Fruit fly (Drosophila melanogaster) whole organism, wandering third instar larva: ENCODE results near the gene CG5181.
A peak's percentile ranks its signal among the peaks of the same experiment; 100 is the strongest.

Experiments used
- Abd-B ChIP-seq: fragments of >200 bp; optimal IDR thresholded peaks from 2 replicates; lab custom pipeline; 2017; ENCODE audit warnings: missing biosample characterization, missing genetic modification characterization
- CG32264 ChIP-seq: fragments of 200-800 bp; sonication (Bioruptor generic); optimal IDR thresholded peaks from 2 replicates; lab custom pipeline; 2016; ENCODE audit warnings: missing biosample characterization, missing genetic modification characterization
- CG9705 ChIP-seq: fragments of 200-800 bp; sonication (Bioruptor generic); optimal IDR thresholded peaks from 2 replicates; lab custom pipeline; 2018; ENCODE audit warnings: missing biosample characterization, mild to moderate bottlenecking, missing genetic modification characterization
- CrebA ChIP-seq: fragments of 200-800 bp; sonication (Bioruptor generic); optimal IDR thresholded peaks from 2 replicates; lab custom pipeline; 2016; ENCODE audit warnings: missing biosample characterization, mild to moderate bottlenecking, missing genetic modification characterization, borderline replicate concordance
- Dfd ChIP-seq: fragments of >200 bp; optimal IDR thresholded peaks from 2 replicates; lab custom pipeline; 2017; ENCODE audit warnings: missing biosample characterization, missing genetic modification characterization
- Dif ChIP-seq: fragments of 200-275, 200-300 bp; sonication (Bioruptor generic); optimal IDR thresholded peaks from 2 replicates; lab custom pipeline; 2018; ENCODE audit warnings: missing biosample characterization, missing genetic modification characterization; ENCODE audit not compliant: partially characterized antibody
- GATAd ChIP-seq: sonication (Bioruptor generic); optimal IDR thresholded peaks from 2 replicates; lab custom pipeline; 2016; ENCODE audit warnings: missing biosample characterization, missing genetic modification characterization
- HLH106 ChIP-seq: fragments of 200-800 bp; optimal IDR thresholded peaks from 3 replicates; lab custom pipeline; 2019; ENCODE audit warnings: missing biosample characterization, mild to moderate bottlenecking, missing genetic modification characterization, moderate library complexity
- Hnf4 ChIP-seq: fragments of 200-800 bp; sonication (Bioruptor generic); optimal IDR thresholded peaks from 2 replicates; lab custom pipeline; 2016; ENCODE audit warnings: missing biosample characterization, mild to moderate bottlenecking, missing genetic modification characterization
- Hr78 ChIP-seq: fragments of >200 bp; optimal IDR thresholded peaks from 2 replicates; lab custom pipeline; 2017; ENCODE audit warnings: missing biosample characterization, missing genetic modification characterization
- Hr83 ChIP-seq: fragments of 200-300 bp; sonication (Bioruptor generic); optimal IDR thresholded peaks from 2 replicates; lab custom pipeline; 2016; ENCODE audit warnings: missing biosample characterization, mild to moderate bottlenecking, missing genetic modification characterization, moderate library complexity; ENCODE audit not compliant: poor library complexity, severe bottlenecking
- Jra ChIP-seq: sonication (Bioruptor generic); optimal IDR thresholded peaks from 2 replicates; lab custom pipeline; 2016; ENCODE audit warnings: missing biosample characterization, missing genetic modification characterization
- Mio ChIP-seq: sonication (Bioruptor generic); optimal IDR thresholded peaks from 2 replicates; lab custom pipeline; 2016; ENCODE audit warnings: missing biosample characterization, missing genetic modification characterization
- Myc ChIP-seq: fragments of >200 bp; optimal IDR thresholded peaks from 2 replicates; lab custom pipeline; 2017
- N ChIP-seq: fragments of >200 bp; optimal IDR thresholded peaks from 2 replicates; lab custom pipeline; 2018; ENCODE audit warnings: missing biosample characterization, missing external identifiers, missing genetic modification characterization
- OdsH ChIP-seq: fragments of 200-800 bp; sonication (Bioruptor generic); optimal IDR thresholded peaks from 2 replicates; lab custom pipeline; 2016; ENCODE audit warnings: missing biosample characterization, mild to moderate bottlenecking, missing genetic modification characterization
- Rel ChIP-seq, 2 experiments: fragments of 200-800 bp; sonication (Bioruptor generic) in 1 of 2; optimal IDR thresholded peaks; 2 replicates in 1 of 2; 3 replicates in 1 of 2; lab custom pipeline; 2016 to 2019; ENCODE audit warnings: mild to moderate bottlenecking in 2 of 2, missing biosample characterization in 2 of 2, missing genetic modification characterization in 2 of 2, moderate library complexity in 1 of 2
- Sp1 ChIP-seq: fragments of 200-800 bp; sonication (Bioruptor generic); optimal IDR thresholded peaks from 3 replicates; lab custom pipeline; 2019; ENCODE audit warnings: missing biosample characterization, mild to moderate bottlenecking, missing genetic modification characterization, moderate library complexity
- Vsx2 ChIP-seq: fragments of 200-300, 225-300 bp; sonication (Bioruptor generic); optimal IDR thresholded peaks from 2 replicates; lab custom pipeline; 2018; ENCODE audit warnings: missing biosample characterization, missing genetic modification characterization; ENCODE audit not compliant: partially characterized antibody
- br ChIP-seq: fragments of 200-800 bp; sonication (Bioruptor generic); optimal IDR thresholded peaks from 2 replicates; lab custom pipeline; 2016; ENCODE audit warnings: missing biosample characterization, missing genetic modification characterization
- brk ChIP-seq: fragments of 200-800 bp; sonication (Bioruptor generic); optimal IDR thresholded peaks from 2 replicates; lab custom pipeline; 2016; ENCODE audit warnings: missing biosample characterization, mild to moderate bottlenecking, missing genetic modification characterization
- dl ChIP-seq, 2 experiments: fragments of 175-275, 200-275 bp in 1 of 2; fragments of 200-275 bp in 1 of 2; sonication (Bioruptor generic); optimal IDR thresholded peaks; lab custom pipeline; 2018; ENCODE audit warnings: mild to moderate bottlenecking in 2 of 2, missing biosample characterization in 2 of 2, missing genetic modification characterization in 2 of 2, moderate library complexity in 2 of 2; ENCODE audit not compliant: partially characterized antibody in 2 of 2, insufficient read depth in 1 of 2
- dmrt93B ChIP-seq: fragments of 200-800 bp; sonication (Bioruptor generic); optimal IDR thresholded peaks from 2 replicates; lab custom pipeline; 2018; ENCODE audit warnings: missing biosample characterization, mild to moderate bottlenecking, missing genetic modification characterization
- dsf ChIP-seq: sonication (Bioruptor generic); optimal IDR thresholded peaks from 2 replicates; lab custom pipeline; 2016; ENCODE audit warnings: missing biosample characterization, missing genetic modification characterization, borderline replicate concordance
- ey ChIP-seq: fragments of 200-800 bp; sonication (Bioruptor generic); optimal IDR thresholded peaks from 2 replicates; lab custom pipeline; 2016; ENCODE audit warnings: missing biosample characterization, missing genetic modification characterization
- foxo ChIP-seq, 2 experiments: fragments of 200-800 bp; sonication (Bioruptor generic); optimal IDR thresholded peaks; 2 replicates in 1 of 2; 3 replicates in 1 of 2; lab custom pipeline; 2016 to 2017; ENCODE audit warnings: missing biosample characterization in 2 of 2, missing genetic modification characterization in 2 of 2
- fru ChIP-seq: fragments of 200-800 bp; sonication (Bioruptor generic); optimal IDR thresholded peaks from 3 replicates; lab custom pipeline; 2016; ENCODE audit warnings: missing biosample characterization, mild to moderate bottlenecking, missing genetic modification characterization
- h ChIP-seq: fragments of 200-800 bp; sonication (Bioruptor generic); optimal IDR thresholded peaks from 3 replicates; lab custom pipeline; 2016; ENCODE audit warnings: missing biosample characterization, mild to moderate bottlenecking, missing genetic modification characterization
- jim ChIP-seq: fragments of 175-275, 200-325 bp; sonication (Bioruptor generic); optimal IDR thresholded peaks from 2 replicates; lab custom pipeline; 2016; ENCODE audit warnings: missing biosample characterization, mild to moderate bottlenecking, missing genetic modification characterization
- lola ChIP-seq: fragments of >200 bp; optimal IDR thresholded peaks from 2 replicates; lab custom pipeline; 2017; ENCODE audit warnings: missing biosample characterization, missing genetic modification characterization
- pan ChIP-seq: fragments of >200 bp; optimal IDR thresholded peaks from 2 replicates; lab custom pipeline; 2017
- psq ChIP-seq: fragments of 200-800 bp; sonication (Bioruptor generic); optimal IDR thresholded peaks from 3 replicates; lab custom pipeline; 2017; ENCODE audit warnings: missing biosample characterization, mild to moderate bottlenecking, missing genetic modification characterization, moderate library complexity
- rgr ChIP-seq: fragments of 200-800 bp; sonication (Bioruptor generic); optimal IDR thresholded peaks from 3 replicates; lab custom pipeline; 2016; ENCODE audit warnings: missing biosample characterization, mild to moderate bottlenecking, missing genetic modification characterization
- sage ChIP-seq: fragments of 200-800 bp; sonication (Bioruptor generic); optimal IDR thresholded peaks from 2 replicates; lab custom pipeline; 2016; ENCODE audit warnings: missing biosample characterization, mild to moderate bottlenecking, missing genetic modification characterization
- sv ChIP-seq: fragments of 200-800 bp; sonication (Bioruptor generic); optimal IDR thresholded peaks from 3 replicates; lab custom pipeline; 2016; ENCODE audit warnings: missing biosample characterization, missing genetic modification characterization
- tai ChIP-seq: sonication (Bioruptor generic); optimal IDR thresholded peaks from 2 replicates; lab custom pipeline; 2016; ENCODE audit warnings: missing biosample characterization, missing genetic modification characterization
- usp ChIP-seq: fragments of >200 bp; optimal IDR thresholded peaks from 2 replicates; lab custom pipeline; 2017; ENCODE audit warnings: missing biosample characterization, missing genetic modification characterization
- woc ChIP-seq: sonication (Bioruptor generic); optimal IDR thresholded peaks from 2 replicates; lab custom pipeline; 2016; ENCODE audit warnings: missing biosample characterization, mild to moderate bottlenecking, missing genetic modification characterization

The CG5181 gene

DNA sequence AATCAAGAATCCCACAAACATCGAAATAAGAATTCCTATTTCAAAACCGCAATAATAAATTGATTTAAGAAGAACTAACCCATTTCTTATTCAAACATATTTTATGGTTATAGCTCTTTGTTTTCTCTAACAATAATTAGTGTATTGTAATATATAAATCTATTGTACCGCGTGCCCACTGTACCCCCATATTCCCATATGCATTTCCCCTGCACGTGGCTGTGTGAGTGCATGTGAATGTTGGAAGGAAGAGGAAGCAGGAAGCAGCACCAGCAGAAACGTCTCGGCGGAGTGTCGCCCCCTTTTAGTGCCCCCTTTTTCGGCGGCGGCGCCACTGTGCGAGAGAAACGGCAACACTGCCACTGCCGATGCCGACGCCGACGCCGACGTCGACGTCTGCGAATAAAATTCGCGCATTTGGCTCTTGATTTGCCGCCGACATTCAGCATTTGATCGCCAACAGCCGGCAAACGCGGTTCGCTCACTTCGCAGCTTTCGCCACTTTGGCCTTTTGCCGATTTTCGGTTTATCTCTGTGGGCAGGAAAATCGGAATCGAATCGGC lies 13.8 kb upstream of the CG5181 start:
- TF ChIP-seq CrebA (GFP tag; lab: Kevin White, UChicago) (peak; percentile 64), foxo (GFP tag; optimal IDR thresholded peaks at IDR 0.05; lab: Kevin White, UChicago) (peak in 1 of 2 experiments; percentile 88), psq (GFP tag; lab: Kevin White, UChicago) (peak; percentile 65), Mio (GFP tag; lab: Kevin White, UChicago) (no peak), woc (GFP tag; lab: Kevin White, UChicago) (peak; percentile 93), dl (GFP tag; optimal IDR thresholded peaks at IDR 0.05; lab: Kevin White, UChicago; ENCODE audit: insufficient read depth in 1 of 2, partially characterized antibody in 2 of 2) (peak in 1 of 2 experiments; percentile 67), pan (no peak), usp (GFP tag; lab: Kevin White, UChicago) (no peak), sage (GFP tag; lab: Kevin White, UChicago) (peak; percentile 60), GATAd (GFP tag; lab: Kevin White, UChicago) (no peak), Dfd (peak; percentile 49), Hr83 (GFP tag; lab: Kevin White, UChicago) (peak; percentile 85), Dif (GFP tag; lab: Kevin White, UChicago) (peak; percentile 76), Hr78 (GFP tag; lab: Kevin White, UChicago) (no peak), Jra (peak; percentile 77), ey (GFP tag; lab: Kevin White, UChicago) (peak; percentile 77), dmrt93B (peak; percentile 42), Vsx2 (no peak), lola (GFP tag; lab: Kevin White, UChicago) (no peak), sv (GFP tag; lab: Kevin White, UChicago) (no peak), br (GFP tag; lab: Kevin White, UChicago) (peak; percentile 86), CG32264 (GFP tag; lab: Kevin White, UChicago) (no peak), brk (GFP tag; lab: Kevin White, UChicago) (peak; percentile 92), Myc (lab: Kevin White, UChicago) (peak; percentile 33), h (GFP tag; lab: Kevin White, UChicago) (peak; percentile 89), Rel (GFP tag; optimal IDR thresholded peaks at IDR 0.05; lab: Kevin White, UChicago) (no peak), Rel (tag; optimal IDR thresholded peaks at IDR 0.05; lab: Kevin White, UChicago) (peak; percentile 77), CG9705 (GFP tag; lab: Kevin White, UChicago) (peak; percentile 76), rgr (GFP tag; lab: Kevin White, UChicago) (peak; percentile 77), tai (GFP tag; lab: Kevin White, UChicago) (peak; percentile 65), HLH106 (tag; lab: Kevin White, UChicago) (peak; percentile 89), jim (peak; percentile 92), N (GFP tag; lab: Kevin White, UChicago) (no peak), OdsH (GFP tag; lab: Kevin White, UChicago) (peak; percentile 83), dsf (GFP tag; lab: Kevin White, UChicago) (no peak), Abd-B (GFP tag; lab: Kevin White, UChicago) (no peak), fru (GFP tag; lab: Kevin White, UChicago) (peak; percentile 77), Hnf4 (peak; percentile 79), Sp1 (peak; percentile 81)
- TF ChIP-seq, all 38 proteins: peak for 26

DNA sequence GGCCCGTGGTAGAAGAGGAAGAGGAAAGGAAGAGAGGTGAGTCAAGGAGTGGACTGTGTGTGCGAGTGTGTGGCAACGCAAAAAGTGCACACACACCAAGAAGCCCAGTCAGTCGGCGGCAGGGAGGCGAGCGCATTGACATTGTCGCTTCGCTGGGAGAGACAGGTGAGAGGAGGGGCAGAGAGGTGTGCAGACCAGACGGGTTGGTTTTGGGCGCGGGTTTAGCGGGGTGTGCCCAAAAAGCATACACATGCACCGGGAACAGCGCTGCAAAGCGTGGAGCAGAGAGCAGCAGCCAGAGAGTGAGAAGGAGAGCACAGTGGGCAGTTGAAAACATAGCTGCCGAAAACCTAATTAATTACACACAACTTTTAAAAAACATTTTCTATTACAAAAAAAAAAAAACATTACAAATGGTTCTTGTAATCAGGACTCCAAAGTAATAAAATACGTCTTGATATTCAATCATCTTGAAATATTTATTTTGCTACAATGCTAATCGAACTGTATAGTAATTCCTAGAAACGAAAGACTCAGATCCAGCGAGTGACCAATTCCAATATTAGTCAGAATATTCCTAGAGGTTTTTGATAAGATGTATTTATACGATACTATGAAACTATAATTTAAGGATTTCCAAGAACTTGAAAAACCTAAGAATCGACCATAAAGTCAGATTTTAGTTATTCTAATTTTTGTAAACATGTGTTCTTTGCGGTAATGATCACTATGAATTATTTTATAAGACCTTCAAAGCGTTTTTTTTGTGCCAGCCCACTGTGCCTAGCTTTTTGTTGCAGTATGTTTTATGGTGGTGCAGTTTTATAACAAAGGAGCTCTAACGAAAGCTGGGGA lies 13.0 kb upstream of the CG5181 start:
- no peak for TF ChIP-seq br (GFP tag; lab: Kevin White, UChicago)
- peak; percentile 75 for TF ChIP-seq jim
- TF ChIP-seq Dif (GFP tag; lab: Kevin White, UChicago), result peak; percentile 92
- no peak for TF ChIP-seq Abd-B (GFP tag; lab: Kevin White, UChicago)
- TF ChIP-seq fru (GFP tag; lab: Kevin White, UChicago), result peak; percentile 64
- TF ChIP-seq dl (GFP tag; optimal IDR thresholded peaks at IDR 0.05; lab: Kevin White, UChicago; ENCODE audit: insufficient read depth in 1 of 2, partially characterized antibody in 2 of 2), result peak; percentile 69 to 73
- TF ChIP-seq OdsH (GFP tag; lab: Kevin White, UChicago), result peak; percentile 60
- no peak for TF ChIP-seq pan
- TF ChIP-seq CG32264 (GFP tag; lab: Kevin White, UChicago), result no peak
- peak; percentile 94 for TF ChIP-seq Jra
- TF ChIP-seq CrebA (GFP tag; lab: Kevin White, UChicago), result no peak
- TF ChIP-seq dmrt93B, result peak; percentile 55
- no peak for TF ChIP-seq Rel (GFP tag; optimal IDR thresholded peaks at IDR 0.05; lab: Kevin White, UChicago)
- peak; percentile 75 for TF ChIP-seq Rel (tag; optimal IDR thresholded peaks at IDR 0.05; lab: Kevin White, UChicago)
- TF ChIP-seq psq (GFP tag; lab: Kevin White, UChicago), result peak; percentile 84
- TF ChIP-seq h (GFP tag; lab: Kevin White, UChicago), result peak; percentile 41
- TF ChIP-seq lola (GFP tag; lab: Kevin White, UChicago), result no peak
- no peak for TF ChIP-seq GATAd (GFP tag; lab: Kevin White, UChicago)
- peak; percentile 77 for TF ChIP-seq woc (GFP tag; lab: Kevin White, UChicago)
- peak; percentile 52 for TF ChIP-seq Vsx2
- peak; percentile 23 for TF ChIP-seq N (GFP tag; lab: Kevin White, UChicago)
- no peak for TF ChIP-seq Mio (GFP tag; lab: Kevin White, UChicago)
- no peak for TF ChIP-seq Dfd
- no peak for TF ChIP-seq brk (GFP tag; lab: Kevin White, UChicago)
- TF ChIP-seq tai (GFP tag; lab: Kevin White, UChicago), result peak; percentile 78
- peak; percentile 69 for TF ChIP-seq ey (GFP tag; lab: Kevin White, UChicago)
- TF ChIP-seq Sp1, result peak; percentile 74
- TF ChIP-seq Hr83 (GFP tag; lab: Kevin White, UChicago), result peak; percentile 98
- TF ChIP-seq rgr (GFP tag; lab: Kevin White, UChicago), result peak; percentile 66
- no peak for TF ChIP-seq Hr78 (GFP tag; lab: Kevin White, UChicago)
- peak; percentile 11 for TF ChIP-seq CG9705 (GFP tag; lab: Kevin White, UChicago)
- TF ChIP-seq HLH106 (tag; lab: Kevin White, UChicago), result peak; percentile 64
- TF ChIP-seq sv (GFP tag; lab: Kevin White, UChicago), result no peak
- TF ChIP-seq Myc (lab: Kevin White, UChicago), result no peak
- peak in 1 of 2 experiments; percentile 74 for TF ChIP-seq foxo (GFP tag; optimal IDR thresholded peaks at IDR 0.05; lab: Kevin White, UChicago)
- peak; percentile 66 for TF ChIP-seq Hnf4
